Worm (Caenorhabditis elegans): Measurements from ENCODE around the gene F25B3.4.
A peak's percentile ranks its signal among the peaks of the same experiment; 100 is the strongest.

The F25B3.4 gene

ce11 chrV:9561624-9562179, 6.9 kb downstream of the F25B3.4 start, which contains the start of gene rgef-1:
TSS of gene rgef-1 (minus strand) at chrV:9561674.
- no peak for TF ChIP-seq nhr-28 (tag; optimal IDR thresholded peaks at IDR 0.05)
- peak; percentile 43 for TF ChIP-seq sea-2 (GFP tag; optimal IDR thresholded peaks at IDR 0.05)
- peak; percentile 43 for TF ChIP-seq lin-15B (tag; optimal IDR thresholded peaks at IDR 0.05)
- TF ChIP-seq tbx-2 (tag; optimal IDR thresholded peaks at IDR 0.05) = peak; percentile 33
- peak; percentile 80 for TF ChIP-seq fkh-10 (GFP tag; optimal IDR thresholded peaks at IDR 0.05)
- TF ChIP-seq hmg-11 (tag; optimal IDR thresholded peaks at IDR 0.05) = peak; percentile 73
- no peak for TF ChIP-seq ztf-4 (tag; optimal IDR thresholded peaks at IDR 0.05)
- TF ChIP-seq lin-39 (tag; optimal IDR thresholded peaks at IDR 0.05) = peak; percentile 73
- peak; percentile 86 for TF ChIP-seq nfya-1 (tag; optimal IDR thresholded peaks at IDR 0.05; ENCODE audit: insufficient read depth)
- TF ChIP-seq skn-1 (tag; optimal IDR thresholded peaks at IDR 0.05) = peak; percentile 35
- TF ChIP-seq aly-2 (tag; optimal IDR thresholded peaks at IDR 0.05) = no peak
- TF ChIP-seq ceh-28 (tag; optimal IDR thresholded peaks at IDR 0.05) = peak; percentile 61
- TF ChIP-seq snpc-4 (tag; optimal IDR thresholded peaks at IDR 0.05) = peak; percentile 24
- TF ChIP-seq mdl-1 (tag; optimal IDR thresholded peaks at IDR 0.05) = peak; percentile 45
- peak; percentile 16 for TF ChIP-seq unc-62 (GFP tag; optimal IDR thresholded peaks at IDR 0.05)

DNA sequence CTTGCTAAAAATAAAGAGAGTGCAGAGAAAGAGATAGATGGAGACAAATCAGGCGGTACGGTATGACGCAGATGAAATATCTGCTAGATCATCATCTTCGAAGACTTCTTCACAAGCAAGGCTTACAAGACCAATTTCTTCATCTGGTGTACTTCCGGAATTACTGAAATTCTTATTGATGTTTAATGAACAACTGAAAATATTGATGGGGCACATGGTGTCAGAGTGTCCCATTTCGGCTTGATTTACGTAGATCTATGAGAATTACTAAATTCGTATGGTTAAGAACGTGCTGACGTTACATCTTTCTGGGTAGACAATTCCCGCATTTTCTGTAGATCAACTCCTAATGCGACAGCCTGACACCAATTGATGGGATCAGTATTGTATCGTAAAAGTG, 11.9 kb downstream of the F25B3.4 start:
- TF ChIP-seq pha-4 (tag; optimal IDR thresholded peaks at IDR 0.05) (no peak), egl-5 (tag; optimal IDR thresholded peaks at IDR 0.05) (no peak), nhr-237 (tag; optimal IDR thresholded peaks at IDR 0.05) (no peak), ztf-11 (tag; optimal IDR thresholded peaks at IDR 0.05) (no peak), ceh-82 (tag; optimal IDR thresholded peaks at IDR 0.05) (no peak), R02D3.7 (tag; optimal IDR thresholded peaks at IDR 0.05) (no peak), lsy-12 (tag; optimal IDR thresholded peaks at IDR 0.05) (no peak), daf-12 (tag; optimal IDR thresholded peaks at IDR 0.05) (no peak), skn-1 (tag; optimal IDR thresholded peaks at IDR 0.05) (no peak), unc-39 (tag; optimal IDR thresholded peaks at IDR 0.05) (no peak), elt-1 (tag; optimal IDR thresholded peaks at IDR 0.05) (no peak), unc-62 (GFP tag; optimal IDR thresholded peaks at IDR 0.05) (no peak), aly-2 (tag; optimal IDR thresholded peaks at IDR 0.05) (no peak), lin-39 (tag; optimal IDR thresholded peaks at IDR 0.05) (no peak)

- TF ChIP-seq nfya-1 (tag; optimal IDR thresholded peaks at IDR 0.05; ENCODE audit: insufficient read depth) = peak; percentile 34
- peak; percentile 32 for TF ChIP-seq fkh-10 (GFP tag; optimal IDR thresholded peaks at IDR 0.05)
- TF ChIP-seq nhr-28 (tag; optimal IDR thresholded peaks at IDR 0.05) = no peak
Observed at ce11 chrV:9550313-9550712, 18.3 kb downstream of the F25B3.4 start, which contains the start of gene ehbp-1. TSS of gene ehbp-1 (plus strand) at chrV:9550644.

- TF ChIP-seq ztf-11 (tag; optimal IDR thresholded peaks at IDR 0.05) (no peak), ceh-9 (tag; optimal IDR thresholded peaks at IDR 0.05) (no peak), nhr-12 (tag; optimal IDR thresholded peaks at IDR 0.05) (no peak), nhr-77 (tag; optimal IDR thresholded peaks at IDR 0.05) (no peak), skn-1 (tag; optimal IDR thresholded peaks at IDR 0.05) (no peak), tbx-2 (tag; optimal IDR thresholded peaks at IDR 0.05) (no peak), lin-15B (tag; optimal IDR thresholded peaks at IDR 0.05) (peak; percentile 18), nhr-23 (tag; optimal IDR thresholded peaks at IDR 0.05) (peak; percentile 18), ztf-4 (tag; optimal IDR thresholded peaks at IDR 0.05) (no peak), nhr-25 (tag; optimal IDR thresholded peaks at IDR 0.05) (peak; percentile 22), ceh-82 (tag; optimal IDR thresholded peaks at IDR 0.05) (no peak), R02D3.7 (tag; optimal IDR thresholded peaks at IDR 0.05) (no peak), nhr-67 (tag; optimal IDR thresholded peaks at IDR 0.05) (no peak), elt-2 (tag; optimal IDR thresholded peaks at IDR 0.05) (peak; percentile 3), mdl-1 (tag; optimal IDR thresholded peaks at IDR 0.05) (no peak), nhr-43 (tag; optimal IDR thresholded peaks at IDR 0.05; ENCODE audit: poor library complexity, severe bottlenecking) (no peak), lin-39 (tag; optimal IDR thresholded peaks at IDR 0.05) (no peak), nfya-1 (tag; optimal IDR thresholded peaks at IDR 0.05; ENCODE audit: insufficient read depth) (peak; percentile 25), ama-1 (optimal IDR thresholded peaks at IDR 0.05) (no peak), snpc-4 (tag; optimal IDR thresholded peaks at IDR 0.05) (peak; percentile 24), daf-12 (tag; optimal IDR thresholded peaks at IDR 0.05) (no peak), fkh-10 (GFP tag; optimal IDR thresholded peaks at IDR 0.05) (no peak), nhr-11 (tag; optimal IDR thresholded peaks at IDR 0.05) (no peak), unc-39 (tag; optimal IDR thresholded peaks at IDR 0.05) (no peak), ceh-28 (tag; optimal IDR thresholded peaks at IDR 0.05) (no peak), fkh-2 (tag; optimal IDR thresholded peaks at IDR 0.05) (no peak), aly-2 (tag; optimal IDR thresholded peaks at IDR 0.05) (no peak), elt-1 (tag; optimal IDR thresholded peaks at IDR 0.05) (no peak), ZK546.5 (tag; optimal IDR thresholded peaks at IDR 0.05) (no peak), pha-4 (tag; optimal IDR thresholded peaks at IDR 0.05) (peak; percentile 54), eor-1 (tag; optimal IDR thresholded peaks at IDR 0.05) (no peak), nhr-28 (tag; optimal IDR thresholded peaks at IDR 0.05) (no peak), egl-5 (tag; optimal IDR thresholded peaks at IDR 0.05) (no peak), hmg-11 (tag; optimal IDR thresholded peaks at IDR 0.05) (no peak), pqm-1 (tag; optimal IDR thresholded peaks at IDR 0.05) (no peak), mml-1 (tag; optimal IDR thresholded peaks at IDR 0.05) (no peak), jun-1 (tag; optimal IDR thresholded peaks at IDR 0.05) (no peak), zag-1 (tag; optimal IDR thresholded peaks at IDR 0.05) (no peak), fos-1 (tag; optimal IDR thresholded peaks at IDR 0.05) (no peak), ceh-16 (tag; optimal IDR thresholded peaks at IDR 0.05) (no peak)
Observed at ce11 chrV:9549459-9549858, 19.1 kb downstream of the F25B3.4 start, which contains the start of gene nstp-10. TSS of gene nstp-10 (minus strand) at chrV:9549836.
